Worm (Caenorhabditis elegans) whole organism, midembryonic: ENCODE measurements around the gene damt-1.

Experiments
- T22C8.4 ChIP-seq: fragments of 200-800 bp; sonication (Bioruptor generic); IDR thresholded peaks from 2 replicates; pipeline ENCODE4 v1.3.6; 2022; ENCODE audit warnings: missing genetic modification characterization, missing compliant biosample characterization
- cog-1 ChIP-seq: sonication (generic microtip); optimal IDR thresholded peaks from 2 replicates; lab custom pipeline; 2016; ENCODE audit warnings: missing genetic modification characterization, missing compliant biosample characterization
- flt-1 ChIP-seq: fragments of 200-800 bp; sonication (Bioruptor generic); IDR thresholded peaks from 2 replicates; pipeline ENCODE4 v1.3.6; 2022; ENCODE audit warnings: missing genetic modification characterization, missing compliant biosample characterization
- klf-2 ChIP-seq: fragments of 200-800 bp; sonication (Bioruptor generic); conservative IDR thresholded peaks from 2 replicates; pipeline ENCODE4 v1.3.6; 2022; ENCODE audit warnings: missing genetic modification reagents, missing genetic modification characterization, missing compliant biosample characterization
- med-1 ChIP-seq: sonication (generic microtip); optimal IDR thresholded peaks from 2 replicates; lab custom pipeline; 2017; ENCODE audit warnings: missing genetic modification characterization, mild to moderate bottlenecking, missing compliant biosample characterization, antibody characterized with exemption, missing genetic modification reagents; ENCODE audit not compliant: insufficient read depth
- ref-1 ChIP-seq: fragments of 200-800 bp; sonication (Bioruptor generic); conservative IDR thresholded peaks from 2 replicates; pipeline ENCODE4 v1.3.6; 2022; ENCODE audit warnings: missing genetic modification reagents, missing genetic modification characterization, missing compliant biosample characterization
- tab-1 ChIP-seq: fragments of 200-800 bp; sonication (Bioruptor generic); IDR thresholded peaks from 2 replicates; pipeline ENCODE4 v1.3.6; 2022; ENCODE audit warnings: missing genetic modification characterization, missing compliant biosample characterization
- ztf-23 ChIP-seq: fragments of 200-800 bp; sonication (Bioruptor generic); IDR thresholded peaks from 2 replicates; pipeline ENCODE4 v1.3.6; 2022; ENCODE audit warnings: missing genetic modification reagents, missing genetic modification characterization, missing compliant biosample characterization
- ztf-29 ChIP-seq: fragments of 200-800 bp; sonication (Bioruptor generic); IDR thresholded peaks from 2 replicates; pipeline ENCODE4 v1.3.6; 2022; ENCODE audit warnings: missing genetic modification reagents, missing genetic modification characterization, missing compliant biosample characterization

DNA sequence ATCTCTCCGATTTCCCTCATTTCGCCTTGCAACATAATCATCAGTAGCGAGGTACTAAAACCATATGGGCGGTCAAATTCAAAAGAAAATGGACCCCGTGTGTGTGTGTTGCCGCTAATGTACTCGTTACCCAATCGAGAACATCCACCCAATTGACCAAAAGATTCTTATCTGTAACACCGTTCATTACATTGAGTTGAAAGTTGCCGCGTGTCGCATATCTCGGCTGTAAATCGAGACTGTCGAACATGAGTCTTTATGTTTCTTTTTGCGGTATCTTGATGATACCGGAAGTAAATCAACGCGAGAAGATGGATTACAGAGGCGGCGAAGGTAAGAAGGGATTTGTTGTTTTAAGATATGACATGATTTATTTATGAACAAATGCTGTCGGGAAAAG is 15.8 kb downstream of the damt-1 start:
- TF ChIP-seq flt-1 (GFP tag; lab: Robert Waterston, UW): no peak
- no peak for TF ChIP-seq ztf-29 (GFP tag; lab: Robert Waterston, UW)
- no peak for TF ChIP-seq T22C8.4
- no peak for TF ChIP-seq klf-2
- TF ChIP-seq tab-1 (GFP tag; lab: Robert Waterston, UW): no peak
- no peak for TF ChIP-seq ref-1 (GFP tag; lab: Robert Waterston, UW)
- no peak for TF ChIP-seq ztf-23
- TF ChIP-seq med-1 (GFP tag; lab: Kevin White, UChicago): no peak
- TF ChIP-seq cog-1 (tag; lab: Kevin White, UChicago): no peak
